Fruit fly (Drosophila melanogaster): ENCODE data around the gene CG5149.

CG5149 gene

DNA sequence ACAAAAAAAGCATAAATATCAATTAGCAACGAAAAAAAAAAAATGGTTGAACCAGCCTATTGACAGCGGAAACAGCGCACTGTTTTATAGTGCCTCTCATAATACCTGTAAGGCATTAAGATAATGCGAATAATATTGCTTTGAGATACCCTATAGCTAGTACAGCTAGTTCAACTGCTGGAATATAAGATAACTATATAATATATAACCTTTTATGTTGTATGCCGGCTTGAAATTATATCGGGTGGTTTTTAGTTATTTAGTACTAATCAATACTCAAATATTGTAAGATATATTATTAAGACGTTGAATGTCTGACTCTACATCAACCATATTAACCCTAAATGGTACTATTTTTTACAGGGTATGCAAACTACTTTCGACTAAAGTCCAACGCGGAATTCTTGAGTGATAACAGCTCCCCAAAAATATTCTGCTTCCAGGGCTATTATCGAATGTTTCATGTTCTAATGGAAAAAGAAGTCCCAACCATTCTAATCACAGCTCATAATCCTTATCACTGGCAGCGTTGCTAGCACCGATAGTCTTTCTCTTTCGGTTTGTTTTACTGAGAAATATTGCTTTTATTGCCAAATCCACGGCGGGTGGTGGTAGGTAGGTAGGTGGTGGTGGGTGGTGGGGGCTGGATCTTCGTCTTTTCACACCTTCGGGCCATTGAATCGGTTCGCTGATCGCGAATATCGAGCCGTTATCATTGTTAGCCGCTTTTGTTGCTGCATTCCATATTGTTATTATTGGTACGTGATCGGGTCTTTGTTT lies 46.1 kb upstream of the CG5149 start (continued):
- TF ChIP-seq CG3847 (GFP tag; IDR thresholded peaks at IDR 0.05) (peak; percentile 90), en (GFP tag; optimal IDR thresholded peaks at IDR 0.05) (no peak), kah (GFP tag; optimal IDR thresholded peaks at IDR 0.05) (no peak), Dip2 (GFP tag; IDR thresholded peaks at IDR 0.05) (no peak), tin (GFP tag; optimal IDR thresholded peaks at IDR 0.05) (no peak), CG15514 (GFP tag; optimal IDR thresholded peaks at IDR 0.05) (peak; percentile 48), lov (optimal IDR thresholded peaks at IDR 0.05) (no peak), lov (GFP tag; IDR thresholded peaks at IDR 0.05) (no peak), Sry-β (GFP tag; optimal IDR thresholded peaks at IDR 0.05) (no peak), CG9876 (GFP tag; optimal IDR thresholded peaks at IDR 0.05) (no peak), Hr3 (GFP tag; optimal IDR thresholded peaks at IDR 0.05) (peak; percentile 68), CG12942 (GFP tag; optimal IDR thresholded peaks at IDR 0.05) (no peak), CG7839 (tag; optimal IDR thresholded peaks at IDR 0.05) (peak; percentile 86), fru (optimal IDR thresholded peaks at IDR 0.05) (no peak), CG12744 (GFP tag; optimal IDR thresholded peaks at IDR 0.05) (no peak), CG11560 (tag; IDR thresholded peaks at IDR 0.05) (peak; percentile 56; the same call in 2 of the 3 replicates), Lim3 (GFP tag; IDR thresholded peaks at IDR 0.05) (no peak), Side (GFP tag; optimal IDR thresholded peaks at IDR 0.05) (no peak), Drgx (GFP tag; IDR thresholded peaks at IDR 0.05) (peak; percentile 53; the same call in 1 of the 2 replicates), CG6175 (GFP tag; IDR thresholded peaks at IDR 0.05) (peak; percentile 24; the same call in 1 of the 3 replicates), E2f2 (GFP tag; IDR thresholded peaks at IDR 0.05) (peak; percentile 66), CG34376 (GFP tag; optimal IDR thresholded peaks at IDR 0.05) (peak; percentile 37), CG14667 (GFP tag; IDR thresholded peaks at IDR 0.05) (peak; percentile 33; the same call in 1 of the 2 replicates), CG9215 (GFP tag; IDR thresholded peaks at IDR 0.05) (peak; percentile 73), sd (tag; optimal IDR thresholded peaks at IDR 0.05) (peak; percentile 93), ab (GFP tag; optimal IDR thresholded peaks at IDR 0.05) (no peak), Hmx (GFP tag; optimal IDR thresholded peaks at IDR 0.05) (no peak), CG32767 (GFP tag; IDR thresholded peaks at IDR 0.05) (peak; percentile 51; the same call in 1 of the 2 replicates), ato (GFP tag; IDR thresholded peaks at IDR 0.05; ENCODE audit: partially characterized antibody) (no peak), ATbp (GFP tag; optimal IDR thresholded peaks at IDR 0.05) (peak; percentile 41), CG8281 (tag; optimal IDR thresholded peaks at IDR 0.05) (no peak), ro (GFP tag; IDR thresholded peaks at IDR 0.05) (0 out of 2 replicates have a peak, but pooled peaks have one; percentile 41), CG10267 (tag; optimal IDR thresholded peaks at IDR 0.05) (peak; percentile 60), abd-A (tag; optimal IDR thresholded peaks at IDR 0.05) (no peak), CG7745 (tag; optimal IDR thresholded peaks at IDR 0.05) (no peak), p53 (GFP tag; optimal IDR thresholded peaks at IDR 0.05) (no peak), CG34422 (GFP tag; IDR thresholded peaks at IDR 0.05) (peak; percentile 50; the same call in 1 of the 3 replicates), Atf3 (GFP tag; optimal IDR thresholded peaks at IDR 0.05) (no peak), CG6272 (GFP tag; IDR thresholded peaks at IDR 0.05) (no peak), disco-r (GFP tag; optimal IDR thresholded peaks at IDR 0.05) (no peak), Rx (GFP tag; IDR thresholded peaks at IDR 0.05) (peak; percentile 62), knrl (GFP tag; IDR thresholded peaks at IDR 0.05; ENCODE audit: partially characterized antibody) (no peak), CG4820 (GFP tag; optimal IDR thresholded peaks at IDR 0.05) (peak; percentile 14), CG10321 (GFP tag; IDR thresholded peaks at IDR 0.05) (peak; percentile 46; the same call in 1 of the 2 replicates), sim (GFP tag; IDR thresholded peaks at IDR 0.05) (no peak), Blimp-1 (GFP tag; optimal IDR thresholded peaks at IDR 0.05) (peak; percentile 41), CG2120 (GFP tag; optimal IDR thresholded peaks at IDR 0.05) (peak; percentile 90), psq (GFP tag; optimal IDR thresholded peaks at IDR 0.05) (no peak), klu (GFP tag; IDR thresholded peaks at IDR 0.05) (peak; percentile 81), unpg (GFP tag; optimal IDR thresholded peaks at IDR 0.05) (peak; percentile 74), CG18619 (GFP tag; optimal IDR thresholded peaks at IDR 0.05) (peak; percentile 74)

All from whole organism, embryonic.